Fruit fly (Drosophila melanogaster) whole organism, embryonic: ENCODE data around the gene CG14401.

ENCODE experiments used
- Atf-2 ChIP-seq: fragments of 200-800 bp; sonication (Bioruptor generic); optimal IDR thresholded peaks from 2 replicates; lab custom pipeline; 2016; ENCODE audit warnings: missing biosample characterization, missing genetic modification characterization
- CG10366 ChIP-seq: fragments of 200-800 bp; sonication (Bioruptor generic); IDR thresholded peaks from 2 replicates; pipeline ENCODE4 v1.3.6; 2022; ENCODE audit warnings: missing biosample characterization, missing genetic modification characterization
- CG11696 ChIP-seq: fragments of 200-800 bp; sonication (Bioruptor generic); IDR thresholded peaks from 2 replicates; pipeline ENCODE4 v1.3.6; 2022; ENCODE audit warnings: missing biosample characterization, missing genetic modification characterization
- CG12391 ChIP-seq: fragments of 200-800 bp; sonication (Bioruptor generic); optimal IDR thresholded peaks from 3 replicates; lab custom pipeline; 2018; ENCODE audit warnings: missing biosample characterization, mild to moderate bottlenecking, missing genetic modification characterization, moderate library complexity
- CG13894 ChIP-seq: fragments of 200-800 bp; sonication (Bioruptor generic); optimal IDR thresholded peaks from 3 replicates; lab custom pipeline; 2018; ENCODE audit warnings: missing biosample characterization, mild to moderate bottlenecking, missing genetic modification characterization, moderate library complexity
- CG14710 ChIP-seq: fragments of 200-800 bp; sonication (Bioruptor generic); optimal IDR thresholded peaks from 3 replicates; lab custom pipeline; 2019; ENCODE audit warnings: missing biosample characterization, mild to moderate bottlenecking, missing genetic modification characterization, moderate library complexity
- CG17612 ChIP-seq: fragments of 200-800 bp; sonication (Bioruptor generic); IDR thresholded peaks from 2 replicates; pipeline ENCODE4 v1.3.6; 2022; ENCODE audit warnings: missing biosample characterization, missing genetic modification characterization
- CG30403 ChIP-seq: fragments of 200-800 bp; sonication (Bioruptor generic); optimal IDR thresholded peaks from 3 replicates; lab custom pipeline; 2016; ENCODE audit warnings: missing biosample characterization, missing genetic modification characterization
- CG32772 ChIP-seq: fragments of 200-800 bp; sonication (Bioruptor generic); IDR thresholded peaks from 2 replicates; pipeline ENCODE4 v1.3.6; 2022; ENCODE audit warnings: missing biosample characterization, missing genetic modification characterization
- CG34224 ChIP-seq: fragments of 200-800 bp; sonication (Bioruptor generic); IDR thresholded peaks from 3 replicates; pipeline ENCODE4 v1.3.6; 2022; ENCODE audit warnings: missing biosample characterization, missing genetic modification characterization; ENCODE audit not compliant: partially characterized antibody
- CG4730 ChIP-seq: fragments of 200-800 bp; sonication (Bioruptor generic); IDR thresholded peaks from 2 replicates; pipeline ENCODE4 v1.3.6; 2022; ENCODE audit warnings: missing biosample characterization, missing genetic modification characterization
- CG6689 ChIP-seq: fragments of 200-800 bp; sonication (Bioruptor generic); IDR thresholded peaks from 2 replicates; pipeline ENCODE4 v1.3.6; 2022; ENCODE audit warnings: missing biosample characterization, missing genetic modification characterization
- CG7745 ChIP-seq: fragments of 200-800 bp; sonication (Bioruptor generic); optimal IDR thresholded peaks from 2 replicates; lab custom pipeline; 2018; ENCODE audit warnings: missing biosample characterization, mild to moderate bottlenecking, missing genetic modification characterization, moderate library complexity
- CG8359 ChIP-seq: fragments of 200-800 bp; sonication (Bioruptor generic); optimal IDR thresholded peaks from 2 replicates; lab custom pipeline; 2017; ENCODE audit warnings: missing biosample characterization, mild to moderate bottlenecking, missing genetic modification characterization, borderline replicate concordance
- Camta ChIP-seq: fragments of 200-800 bp; sonication (Bioruptor generic); optimal IDR thresholded peaks from 2 replicates; lab custom pipeline; 2016; ENCODE audit warnings: missing biosample characterization, missing genetic modification characterization
- Dad ChIP-seq: fragments of 200-800 bp; sonication (Bioruptor generic); optimal IDR thresholded peaks from 3 replicates; lab custom pipeline; 2016; ENCODE audit warnings: missing biosample characterization, missing genetic modification characterization
- Dek ChIP-seq: fragments of 200-800 bp; sonication (Bioruptor generic); optimal IDR thresholded peaks from 3 replicates; lab custom pipeline; 2019; ENCODE audit warnings: missing biosample characterization, mild to moderate bottlenecking, missing genetic modification characterization, moderate library complexity
- HHEX ChIP-seq: fragments of 200-800 bp; sonication (Bioruptor generic); optimal IDR thresholded peaks from 3 replicates; lab custom pipeline; 2017; ENCODE audit warnings: missing biosample characterization, mild to moderate bottlenecking, missing genetic modification characterization, missing genetic modification reagents
- Hand ChIP-seq: fragments of 200-800 bp; sonication (Bioruptor generic); optimal IDR thresholded peaks from 2 replicates; lab custom pipeline; 2017; ENCODE audit warnings: mild to moderate bottlenecking, missing biosample characterization, missing genetic modification reagents, missing genetic modification characterization
- Lhr ChIP-seq: fragments of 200-800 bp; sonication (Bioruptor generic); optimal IDR thresholded peaks from 3 replicates; lab custom pipeline; 2017; ENCODE audit warnings: mild to moderate bottlenecking, missing biosample characterization, missing genetic modification reagents, missing genetic modification characterization
- Med ChIP-seq: fragments of 200-800 bp; sonication (Bioruptor generic); peaks from one replicate; lab custom pipeline; 2016; ENCODE audit warnings: missing biosample characterization, missing genetic modification characterization, mild to moderate bottlenecking, inconsistent platforms, moderate library complexity
- Nf-YA ChIP-seq: fragments of 200-800 bp; sonication (Bioruptor generic); IDR thresholded peaks from 2 replicates; pipeline ENCODE4 v1.3.6; 2022; ENCODE audit warnings: missing biosample characterization, missing genetic modification characterization
- Scr ChIP-seq: fragments of 200-800 bp; sonication (Bioruptor generic); IDR thresholded peaks from 2 replicates; pipeline ENCODE4 v1.3.6; 2022; ENCODE audit warnings: missing biosample characterization, missing genetic modification characterization; ENCODE audit not compliant: partially characterized antibody
- Sox102F ChIP-seq: fragments of 200-800 bp; sonication (Bioruptor generic); optimal IDR thresholded peaks from 2 replicates; lab custom pipeline; 2018; ENCODE audit warnings: missing biosample characterization, mild to moderate bottlenecking, missing genetic modification characterization, moderate library complexity
- TFAM ChIP-seq: fragments of 200-800 bp; sonication (Bioruptor generic); optimal IDR thresholded peaks from 2 replicates; lab custom pipeline; 2017; ENCODE audit warnings: missing biosample characterization, missing genetic modification characterization, inconsistent platforms
- Trl ChIP-seq, 3 experiments: fragments of >200 bp in 2 of 3; fragments of 200-800 bp in 1 of 3; sonication (Bioruptor generic) in 1 of 3; optimal IDR thresholded peaks; 2 replicates in 1 of 3; 3 replicates in 2 of 3; lab custom pipeline; 2016 to 2017; ENCODE audit warnings: missing biosample characterization in 1 of 3, missing genetic modification characterization in 1 of 3
- Xbp1 ChIP-seq: fragments of 200-800 bp; sonication (Bioruptor generic); optimal IDR thresholded peaks from 3 replicates; lab custom pipeline; 2016; ENCODE audit warnings: missing biosample characterization, mild to moderate bottlenecking, missing genetic modification characterization
- ci ChIP-seq: fragments of 200-800 bp; sonication (Bioruptor generic); IDR thresholded peaks from 3 replicates; pipeline ENCODE4 v1.3.6; 2022; ENCODE audit warnings: missing biosample characterization, missing genetic modification characterization
- crp ChIP-seq, 2 experiments: fragments of 200-800 bp; sonication (Bioruptor generic); optimal IDR thresholded peaks; 2 replicates in 1 of 2; 3 replicates in 1 of 2; lab custom pipeline; 2017; ENCODE audit warnings: missing biosample characterization in 2 of 2, missing genetic modification characterization in 2 of 2, mild to moderate bottlenecking in 1 of 2, moderate library complexity in 1 of 2
- emc ChIP-seq: fragments of 200-800 bp; sonication (Bioruptor generic); optimal IDR thresholded peaks from 2 replicates; lab custom pipeline; 2016; ENCODE audit warnings: missing biosample characterization, missing genetic modification characterization
- gcm2 ChIP-seq: fragments of 200-800 bp; sonication (Bioruptor generic); optimal IDR thresholded peaks from 2 replicates; lab custom pipeline; 2016; ENCODE audit warnings: missing biosample characterization, missing genetic modification characterization
- grau ChIP-seq: fragments of 200-800 bp; optimal IDR thresholded peaks from 3 replicates; lab custom pipeline; 2019; ENCODE audit warnings: missing biosample characterization, mild to moderate bottlenecking, missing genetic modification characterization, moderate library complexity
- grn ChIP-seq: fragments of 200-800 bp; sonication (Bioruptor generic); optimal IDR thresholded peaks from 3 replicates; lab custom pipeline; 2017; ENCODE audit warnings: missing biosample characterization, missing genetic modification characterization
- jing ChIP-seq: fragments of 200-800 bp; sonication (Bioruptor generic); optimal IDR thresholded peaks from 2 replicates; lab custom pipeline; 2018; ENCODE audit warnings: missing biosample characterization, mild to moderate bottlenecking, missing genetic modification characterization
- ken ChIP-seq: fragments of 200-800 bp; sonication (Bioruptor generic); IDR thresholded peaks from 3 replicates; pipeline ENCODE4 v1.3.6; 2022; ENCODE audit warnings: missing biosample characterization, missing genetic modification characterization
- luna ChIP-seq: fragments of 200-800 bp; sonication (Bioruptor generic); optimal IDR thresholded peaks from 2 replicates; lab custom pipeline; 2016; ENCODE audit warnings: missing biosample characterization, missing genetic modification characterization
- phol ChIP-seq: fragments of 200-800 bp; sonication (Bioruptor generic); optimal IDR thresholded peaks from 3 replicates; lab custom pipeline; 2018; ENCODE audit warnings: missing biosample characterization, mild to moderate bottlenecking, missing genetic modification characterization, moderate library complexity
- pnt ChIP-seq: fragments of 200-800 bp; sonication (Bioruptor generic); optimal IDR thresholded peaks from 3 replicates; lab custom pipeline; 2016; ENCODE audit warnings: missing biosample characterization, missing genetic modification characterization
- pzg ChIP-seq: fragments of 200-800 bp; sonication (Bioruptor generic); optimal IDR thresholded peaks from 3 replicates; lab custom pipeline; 2018; ENCODE audit warnings: missing biosample characterization, mild to moderate bottlenecking, missing genetic modification characterization, moderate library complexity
- repo ChIP-seq: fragments of 200-800 bp; sonication (Bioruptor generic); optimal IDR thresholded peaks from 2 replicates; lab custom pipeline; 2016; ENCODE audit warnings: missing biosample characterization, missing genetic modification characterization
- run ChIP-seq: fragments of 200-800 bp; sonication (Bioruptor generic); optimal IDR thresholded peaks from 3 replicates; lab custom pipeline; 2018; ENCODE audit warnings: missing biosample characterization, mild to moderate bottlenecking, missing genetic modification characterization
- ssp ChIP-seq: fragments of 200-800 bp; sonication (Bioruptor generic); IDR thresholded peaks from 2 replicates; pipeline ENCODE4 v1.3.6; 2022; ENCODE audit warnings: missing biosample characterization, missing genetic modification characterization
- tin ChIP-seq: fragments of 200-800 bp; sonication (Bioruptor generic); optimal IDR thresholded peaks from 3 replicates; lab custom pipeline; 2016; ENCODE audit warnings: missing biosample characterization, missing genetic modification characterization
- tna ChIP-seq: fragments of 200-800 bp; sonication (Bioruptor generic); IDR thresholded peaks from 2 replicates; pipeline ENCODE4 v1.3.6; 2022; ENCODE audit warnings: missing biosample characterization, missing genetic modification characterization; ENCODE audit not compliant: partially characterized antibody
- trh ChIP-seq: fragments of 200-800 bp; sonication (Bioruptor generic); optimal IDR thresholded peaks from 2 replicates; lab custom pipeline; 2016; ENCODE audit warnings: missing biosample characterization, missing genetic modification characterization
- vfl ChIP-seq: fragments of 200-800 bp; sonication (Bioruptor generic); optimal IDR thresholded peaks from 2 replicates; lab custom pipeline; 2016; ENCODE audit warnings: missing biosample characterization, missing genetic modification characterization
- vnd ChIP-seq: fragments of 200-800 bp; sonication (Bioruptor generic); IDR thresholded peaks from 3 replicates; pipeline ENCODE4 v1.3.6; 2022; ENCODE audit warnings: missing biosample characterization, missing genetic modification characterization; ENCODE audit not compliant: partially characterized antibody
- z ChIP-seq: fragments of 200-800 bp; sonication (Bioruptor generic); IDR thresholded peaks from 3 replicates; pipeline ENCODE4 v1.3.6; 2022; ENCODE audit warnings: missing biosample characterization, missing genetic modification characterization
- zen2 ChIP-seq: fragments of 200-800 bp; sonication (Bioruptor generic); IDR thresholded peaks from 3 replicates; pipeline ENCODE4 v1.3.6; 2022; ENCODE audit warnings: missing biosample characterization, missing genetic modification characterization; ENCODE audit not compliant: partially characterized antibody

The CG14401 gene

DNA sequence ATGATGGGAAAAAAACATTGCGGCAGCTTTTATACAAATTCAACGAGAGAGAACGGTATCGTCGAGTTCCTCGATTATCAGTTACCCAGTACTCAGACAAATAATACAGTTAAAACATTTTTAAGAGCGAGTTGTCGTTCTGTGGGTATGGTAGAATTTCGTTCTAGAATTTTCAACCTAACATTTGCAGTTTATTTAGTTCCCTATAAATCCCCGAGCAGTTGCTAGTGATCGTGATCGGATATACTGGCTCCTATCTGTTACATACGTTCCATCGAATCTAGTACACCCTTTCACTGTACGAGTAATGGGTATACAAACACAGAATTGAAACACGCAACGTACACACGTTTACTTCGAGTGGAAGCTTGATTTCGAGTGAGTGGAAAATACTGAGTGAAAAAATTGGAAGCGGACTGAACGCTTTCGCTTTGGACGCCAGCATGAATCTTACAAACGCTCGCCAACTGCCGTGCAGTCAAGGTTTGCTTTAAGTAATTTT is 4.8 kb upstream of the CG14401 start, which contains the start of gene CG9338 (continued):
- peak; percentile 63 for TF ChIP-seq run
- TF ChIP-seq ken (GFP tag; lab: Robert Waterston, UW), result no peak; the same call in 2 of the 3 replicates
- TF ChIP-seq CG14710 (tag; lab: Kevin White, UChicago), result peak; percentile 91
- peak; percentile 69 for TF ChIP-seq CG10366 (GFP tag; lab: Robert Waterston, UW)
- peak; percentile 17 for TF ChIP-seq pzg
- TF ChIP-seq z (GFP tag; lab: Robert Waterston, UW), result peak; percentile 96
- TF ChIP-seq zen2, result no peak
- peak; percentile 88 for TF ChIP-seq CG4730 (GFP tag; lab: Robert Waterston, UW)
- peak; percentile 13 for TF ChIP-seq Lhr (GFP tag; lab: Kevin White, UChicago)
- peak; percentile 56 for TF ChIP-seq ssp (GFP tag; lab: Robert Waterston, UW)
- TF ChIP-seq Med (GFP tag; lab: Kevin White, UChicago), result peak; percentile 97
- peak; percentile 90 for TF ChIP-seq CG13894 (tag; lab: Kevin White, UChicago)
- peak; percentile 84 for TF ChIP-seq grau
- peak; percentile 67 for TF ChIP-seq tin (GFP tag; lab: Kevin White, UChicago)
- TF ChIP-seq Sox102F, result peak; percentile 79
- 0 out of 2 replicates have a peak, but pooled peaks have one; percentile 40 for TF ChIP-seq Nf-YA (GFP tag; lab: Robert Waterston, UW)
- peak; percentile 61 for TF ChIP-seq luna (GFP tag; lab: Kevin White, UChicago)
- TF ChIP-seq gcm2 (GFP tag; lab: Kevin White, UChicago), result no peak
- no peak for TF ChIP-seq CG34224 (GFP tag; lab: Robert Waterston, UW)
- TF ChIP-seq repo (GFP tag; lab: Kevin White, UChicago), result peak; percentile 76
- 0 out of 3 replicates have a peak, but pooled peaks have one; percentile 23 for TF ChIP-seq vnd (GFP tag; lab: Robert Waterston, UW)
- peak; percentile 82 for TF ChIP-seq Dek (tag; lab: Kevin White, UChicago)
- peak; percentile 68 for TF ChIP-seq Hand (GFP tag; lab: Kevin White, UChicago)
- peak; percentile 42 for TF ChIP-seq trh (GFP tag; lab: Kevin White, UChicago)
- TF ChIP-seq Dad (GFP tag; lab: Kevin White, UChicago), result peak; percentile 69
- peak; percentile 85 for TF ChIP-seq CG8359 (GFP tag; lab: Kevin White, UChicago)
- TF ChIP-seq CG12391, result no peak
- TF ChIP-seq emc, result peak; percentile 27
- TF ChIP-seq TFAM (GFP tag; lab: Kevin White, UChicago), result peak; percentile 68
- TF ChIP-seq Camta (GFP tag; lab: Kevin White, UChicago), result peak; percentile 74
- peak; percentile 59 for TF ChIP-seq jing (GFP tag; lab: Kevin White, UChicago)
- peak; percentile 95 for TF ChIP-seq HHEX (GFP tag; lab: Kevin White, UChicago)
- TF ChIP-seq ci (GFP tag; lab: Robert Waterston, UW), result peak; percentile 81
- peak; percentile 55 for TF ChIP-seq Scr
- TF ChIP-seq pnt (GFP tag; lab: Kevin White, UChicago), result peak; percentile 77
- TF ChIP-seq vfl (GFP tag; lab: Kevin White, UChicago), result no peak
- no peak; the same call in 1 of the 2 replicates for TF ChIP-seq CG32772
- TF ChIP-seq Xbp1 (GFP tag; lab: Kevin White, UChicago), result peak; percentile 69
- TF ChIP-seq CG7745 (tag; lab: Kevin White, UChicago), result no peak
- TF ChIP-seq Trl (optimal IDR thresholded peaks at IDR 0.05; lab: Kevin White, UChicago), result peak in 1 of 2 experiments; percentile 4
- TF ChIP-seq Trl (GFP tag; optimal IDR thresholded peaks at IDR 0.05; lab: Kevin White, UChicago), result peak; percentile 91
- TF ChIP-seq Atf-2 (GFP tag; lab: Kevin White, UChicago), result peak; percentile 70
- peak in 1 of 2 experiments; percentile 32 for TF ChIP-seq crp (GFP tag; optimal IDR thresholded peaks at IDR 0.05; lab: Kevin White, UChicago)
- TF ChIP-seq tna, result no peak
- TF ChIP-seq CG11696 (GFP tag; lab: Robert Waterston, UW), result peak; percentile 82
- TF ChIP-seq grn (GFP tag; lab: Kevin White, UChicago), result peak; percentile 11
- TF ChIP-seq CG6689 (GFP tag; lab: Robert Waterston, UW), result peak; percentile 95
- TF ChIP-seq CG30403 (GFP tag; lab: Kevin White, UChicago), result peak; percentile 84
- peak; percentile 94 for TF ChIP-seq phol (tag; lab: Kevin White, UChicago)
- peak; percentile 90 for TF ChIP-seq CG17612
